Fruit fly (Drosophila melanogaster): Measurements from ENCODE around the gene Rassf.

The Rassf gene

dm6 chr3R:23131341-23131884 is 13.7 kb upstream of the Rassf start:
- TF ChIP-seq EcR (GFP tag; optimal IDR thresholded peaks at IDR 0.05) (no peak), pan (optimal IDR thresholded peaks at IDR 0.05) (no peak), CG8478 (optimal IDR thresholded peaks at IDR 0.05) (no peak), usp (GFP tag; optimal IDR thresholded peaks at IDR 0.05) (no peak), psq (optimal IDR thresholded peaks at IDR 0.05) (no peak), Dll (optimal IDR thresholded peaks at IDR 0.05) (no peak)

- TF ChIP-seq EcR (GFP tag; optimal IDR thresholded peaks at IDR 0.05), result no peak
These were observed 13.2 kb upstream of the Rassf start for dm6 chr3R:23130884-23131283.

- TF ChIP-seq usp (GFP tag; optimal IDR thresholded peaks at IDR 0.05) (no peak), CG8478 (optimal IDR thresholded peaks at IDR 0.05) (no peak), psq (optimal IDR thresholded peaks at IDR 0.05) (no peak), pan (optimal IDR thresholded peaks at IDR 0.05) (no peak), EcR (GFP tag; optimal IDR thresholded peaks at IDR 0.05) (no peak), Dll (optimal IDR thresholded peaks at IDR 0.05) (no peak)
These were observed 12.4 kb upstream of the Rassf start for dm6 chr3R:23130181-23130580.

dm6 chr3R:23129617-23130016 is 11.9 kb upstream of the Rassf start:
- TF ChIP-seq CG8478 (optimal IDR thresholded peaks at IDR 0.05) (no peak), EcR (GFP tag; optimal IDR thresholded peaks at IDR 0.05) (no peak), pan (optimal IDR thresholded peaks at IDR 0.05) (no peak), Dll (optimal IDR thresholded peaks at IDR 0.05) (no peak), psq (optimal IDR thresholded peaks at IDR 0.05) (no peak), usp (GFP tag; optimal IDR thresholded peaks at IDR 0.05) (no peak)

DNA sequence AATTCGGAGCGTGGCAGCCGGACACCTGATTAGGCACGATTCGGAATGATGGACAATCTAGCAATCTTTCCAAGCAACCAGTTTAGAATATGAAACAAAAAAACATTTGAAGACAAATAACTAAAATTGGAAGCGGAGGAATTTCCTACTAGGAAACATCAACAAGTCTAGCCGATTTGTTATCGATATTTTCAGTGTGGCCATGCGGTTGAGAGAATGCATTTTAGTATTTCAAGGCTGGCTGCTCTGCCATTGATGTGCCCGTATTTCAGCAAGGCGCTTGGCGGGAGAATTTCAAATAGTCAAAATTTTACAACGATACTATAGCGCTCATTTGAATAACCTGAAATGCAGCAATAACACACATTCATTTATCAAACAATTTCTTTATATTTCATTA is 10.1 kb upstream of the Rassf start, which contains the start of gene CG31457:
Gene CG31457, minus strand, starts transcription at position 186 of the 400 bp plus-strand sequence.
- TF ChIP-seq usp (GFP tag; optimal IDR thresholded peaks at IDR 0.05) (no peak), Dll (optimal IDR thresholded peaks at IDR 0.05) (no peak), pan (optimal IDR thresholded peaks at IDR 0.05) (no peak), EcR (GFP tag; optimal IDR thresholded peaks at IDR 0.05) (no peak), CG8478 (optimal IDR thresholded peaks at IDR 0.05) (no peak), psq (optimal IDR thresholded peaks at IDR 0.05) (no peak)

DNA sequence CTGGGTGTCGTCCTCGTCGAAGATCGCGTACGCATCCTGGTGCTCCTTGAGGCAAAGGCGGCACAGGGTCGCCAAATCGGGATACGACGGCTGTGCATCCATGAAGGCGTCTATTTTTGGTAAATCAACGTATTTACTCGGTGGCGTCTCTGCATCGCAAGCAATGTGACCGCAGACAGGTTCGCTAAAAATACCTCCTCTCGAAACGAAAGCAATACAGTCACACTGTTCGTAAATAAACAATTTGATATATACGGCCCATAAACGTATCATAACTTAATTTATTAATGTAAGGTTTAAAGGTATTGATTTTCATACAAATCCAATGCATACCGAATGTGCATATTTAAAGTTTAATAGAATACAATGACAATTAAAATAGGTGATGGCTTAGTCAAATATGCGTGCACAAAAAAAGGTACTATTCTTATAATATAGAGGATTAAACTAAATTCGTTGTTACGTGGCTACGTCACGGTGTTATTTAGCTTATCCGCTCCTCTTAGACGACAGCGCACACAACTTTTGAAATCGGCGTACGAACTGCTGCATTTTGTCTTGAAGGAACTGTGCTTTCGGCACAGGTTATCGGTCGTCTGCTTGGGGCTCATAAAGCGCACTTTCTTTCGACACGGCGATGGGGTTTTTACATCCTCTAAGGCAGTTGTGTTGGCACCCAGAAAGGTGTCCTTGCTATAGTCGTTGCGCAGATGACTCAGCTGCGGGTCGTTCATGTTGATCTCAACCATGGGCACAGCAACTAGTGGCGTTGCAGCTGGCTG is 8.7 kb upstream of the Rassf start, which contains the start of gene CG31365:
Gene CG31365, minus strand, starts transcription at position 182 of the 782 bp plus-strand sequence.
- no peak for TF ChIP-seq CG8478 (optimal IDR thresholded peaks at IDR 0.05)
- TF ChIP-seq psq (optimal IDR thresholded peaks at IDR 0.05), result no peak
- TF ChIP-seq pan (optimal IDR thresholded peaks at IDR 0.05), result no peak
- no peak for TF ChIP-seq usp (GFP tag; optimal IDR thresholded peaks at IDR 0.05)
- no peak for TF ChIP-seq EcR (GFP tag; optimal IDR thresholded peaks at IDR 0.05)
- TF ChIP-seq Dll (optimal IDR thresholded peaks at IDR 0.05), result no peak

DNA sequence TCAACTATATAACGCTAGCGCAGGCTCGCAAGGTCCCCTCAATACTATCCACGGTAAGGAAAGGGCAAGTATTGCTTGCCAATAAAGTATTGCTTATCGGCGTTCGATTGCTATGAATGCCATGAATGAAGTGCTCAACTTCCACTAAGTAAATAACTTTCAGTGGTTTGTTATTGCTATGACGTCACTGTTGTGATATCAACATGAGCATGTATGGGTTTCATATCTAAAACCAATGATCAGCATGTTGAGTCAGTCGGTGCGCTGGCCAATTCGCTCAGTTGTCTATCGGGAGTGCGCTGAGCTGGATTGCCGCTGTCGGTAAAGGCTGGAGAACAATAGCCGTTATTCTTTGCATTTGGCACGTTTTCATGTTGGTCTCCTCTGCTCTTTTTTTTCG is 3.2 kb upstream of the Rassf start:
- no peak for TF ChIP-seq EcR (GFP tag; optimal IDR thresholded peaks at IDR 0.05)
- no peak for TF ChIP-seq psq (optimal IDR thresholded peaks at IDR 0.05)
- TF ChIP-seq pan (optimal IDR thresholded peaks at IDR 0.05), result no peak
- no peak for TF ChIP-seq usp (GFP tag; optimal IDR thresholded peaks at IDR 0.05)
- no peak for TF ChIP-seq Dll (optimal IDR thresholded peaks at IDR 0.05)
- no peak for TF ChIP-seq CG8478 (optimal IDR thresholded peaks at IDR 0.05)

- TF ChIP-seq CG8478 (optimal IDR thresholded peaks at IDR 0.05), result no peak
- TF ChIP-seq EcR (GFP tag; optimal IDR thresholded peaks at IDR 0.05), result no peak
- TF ChIP-seq Dll (optimal IDR thresholded peaks at IDR 0.05), result no peak
These were observed 2.1 kb upstream of the Rassf start for dm6 chr3R:23119873-23120272.

- TF ChIP-seq psq (optimal IDR thresholded peaks at IDR 0.05), result no peak
- TF ChIP-seq pan (optimal IDR thresholded peaks at IDR 0.05), result no peak
- TF ChIP-seq usp (GFP tag; optimal IDR thresholded peaks at IDR 0.05), result no peak
- TF ChIP-seq CG8478 (optimal IDR thresholded peaks at IDR 0.05), result no peak
- TF ChIP-seq Dll (optimal IDR thresholded peaks at IDR 0.05), result no peak
- no peak for TF ChIP-seq EcR (GFP tag; optimal IDR thresholded peaks at IDR 0.05)
These were observed 4.9 kb downstream of the Rassf start, which contains the start of gene Cow for dm6 chr3R:23112680-23113362. Gene Cow (minus strand): TSS chr3R:23112730.

dm6 chr3R:23110724-23111123 is 7.0 kb downstream of the Rassf start:
- TF ChIP-seq EcR (GFP tag; optimal IDR thresholded peaks at IDR 0.05) (no peak), psq (optimal IDR thresholded peaks at IDR 0.05) (no peak)

DNA sequence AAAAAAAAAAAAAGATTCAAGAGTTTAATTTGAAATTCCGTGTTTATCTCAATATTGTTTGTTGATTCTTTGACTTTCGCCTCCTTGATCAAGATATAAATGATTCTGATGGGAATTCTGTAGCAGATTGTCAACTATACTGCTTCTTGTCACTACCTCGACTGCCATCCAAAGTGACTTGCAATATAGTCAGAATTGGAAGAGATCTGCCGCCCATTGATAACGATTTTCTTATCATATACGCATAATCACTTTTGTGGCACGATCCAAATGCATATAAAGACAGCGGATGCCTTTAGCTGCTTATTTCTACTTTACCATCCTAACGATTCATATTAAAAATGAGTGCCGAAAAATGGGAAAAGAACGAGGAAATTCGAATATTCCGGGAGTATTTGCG is 18.5 kb downstream of the Rassf start, which contains the start of gene CG6738:
Gene CG6738, plus strand, starts transcription at position 301 of the 400 bp plus-strand sequence.
- TF ChIP-seq psq (optimal IDR thresholded peaks at IDR 0.05) (no peak), Dll (optimal IDR thresholded peaks at IDR 0.05) (no peak)

DNA sequence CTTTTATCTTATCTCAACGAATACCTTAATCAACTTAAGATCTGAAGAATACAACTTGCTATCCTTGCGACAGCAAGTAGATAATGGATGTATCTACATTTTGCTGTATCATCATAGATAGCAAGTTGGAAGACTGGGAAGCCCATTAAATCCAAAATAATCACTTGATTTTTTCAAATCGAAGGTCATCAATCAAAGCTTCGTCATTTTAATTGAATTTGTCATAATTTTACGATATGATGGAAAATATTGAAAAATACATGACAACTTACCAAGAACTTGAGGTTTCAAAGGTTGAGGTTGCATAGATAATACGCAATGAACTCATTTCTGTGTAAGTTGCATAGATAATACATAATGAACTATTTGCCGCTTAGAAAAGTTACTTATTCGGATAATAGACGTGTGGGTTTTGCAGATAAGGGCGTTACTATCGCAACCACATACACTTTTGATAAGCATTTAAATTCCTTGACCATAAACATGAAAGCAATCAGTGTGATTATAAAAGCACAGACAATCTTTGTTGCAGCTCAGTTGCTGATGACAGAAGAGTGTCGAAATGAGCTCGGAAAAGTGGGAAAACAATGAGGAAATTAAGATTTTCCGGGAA is 20.4 kb downstream of the Rassf start, which contains the start of gene CG6733:
Gene CG6733, plus strand, starts transcription at position 532 of the 613 bp plus-strand sequence.
- TF ChIP-seq pan (optimal IDR thresholded peaks at IDR 0.05) (no peak), EcR (GFP tag; optimal IDR thresholded peaks at IDR 0.05) (no peak), usp (GFP tag; optimal IDR thresholded peaks at IDR 0.05) (no peak)

Data from whole organism.